Fruit fly (Drosophila melanogaster): Measurements from ENCODE around the gene CG14223.
A peak's percentile ranks its signal among the peaks of the same experiment; 100 is the strongest.

CG14223 gene

DNA sequence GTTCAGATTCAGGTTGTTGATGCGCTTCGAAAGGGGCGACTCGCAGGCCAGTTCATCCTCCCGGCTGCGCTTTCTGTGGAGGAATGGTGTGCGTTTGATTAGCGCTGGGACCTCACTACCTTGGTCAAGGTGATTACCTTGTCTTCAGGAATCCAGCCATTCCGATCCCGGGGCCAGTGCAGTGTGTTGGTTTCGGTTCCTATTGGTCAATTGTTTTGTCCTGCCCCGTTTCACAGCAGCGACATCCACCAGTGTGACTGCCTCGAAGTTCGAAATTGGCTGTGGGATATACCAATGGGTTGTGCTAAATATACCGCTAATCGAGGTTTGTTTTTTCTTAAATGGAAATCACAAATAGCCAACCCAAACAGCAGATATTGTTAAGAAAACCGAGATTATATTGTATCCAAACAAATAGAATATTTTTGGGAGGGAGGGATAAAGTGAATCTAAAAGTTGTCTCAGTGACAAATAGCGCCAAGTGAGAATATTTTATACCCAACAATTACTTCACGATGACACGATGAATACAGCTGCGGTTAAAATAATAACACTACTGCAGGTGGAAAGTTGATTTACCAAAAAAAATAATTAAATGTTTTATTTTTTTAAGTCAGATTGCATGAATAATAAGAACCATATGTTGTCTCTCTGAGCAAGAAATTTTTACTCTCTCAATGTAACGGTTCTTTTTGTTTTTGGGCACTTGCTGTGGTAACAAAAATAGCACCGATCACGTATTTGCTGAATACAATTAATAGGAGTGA, 31.2 kb upstream of the CG14223 start, which contains the start of gene CG14229 (continued):
- TF ChIP-seq disco-r (GFP tag; optimal IDR thresholded peaks at IDR 0.05): no peak
- no peak for TF ChIP-seq tin (GFP tag; optimal IDR thresholded peaks at IDR 0.05)
- TF ChIP-seq dysf (GFP tag; IDR thresholded peaks at IDR 0.05): no peak
- TF ChIP-seq stwl (tag; optimal IDR thresholded peaks at IDR 0.05): peak; percentile 22
- 0 out of 2 replicates have a peak, but pooled peaks have one; percentile 40 for TF ChIP-seq stc (GFP tag; IDR thresholded peaks at IDR 0.05)
- TF ChIP-seq E2f1 (GFP tag; IDR thresholded peaks at IDR 0.05): no peak
- TF ChIP-seq CG11504 (tag; optimal IDR thresholded peaks at IDR 0.05): peak; percentile 23
- TF ChIP-seq CG9437 (GFP tag; optimal IDR thresholded peaks at IDR 0.05): no peak
- TF ChIP-seq Atf-2 (GFP tag; optimal IDR thresholded peaks at IDR 0.05): no peak
- TF ChIP-seq Blimp-1 (GFP tag; optimal IDR thresholded peaks at IDR 0.05): no peak
- no peak for TF ChIP-seq hkb (optimal IDR thresholded peaks at IDR 0.05)
- 0 out of 2 replicates have a peak, but pooled peaks have one; percentile 26 for TF ChIP-seq hkb (GFP tag; IDR thresholded peaks at IDR 0.05)
- no peak for TF ChIP-seq klu (GFP tag; IDR thresholded peaks at IDR 0.05)
- no peak for TF ChIP-seq CG14441 (GFP tag; IDR thresholded peaks at IDR 0.05)
- no peak for TF ChIP-seq CG34376 (GFP tag; optimal IDR thresholded peaks at IDR 0.05)
- no peak for TF ChIP-seq CG9727 (GFP tag; optimal IDR thresholded peaks at IDR 0.05)
- no peak for TF ChIP-seq Hr78 (GFP tag; optimal IDR thresholded peaks at IDR 0.05)
- no peak for TF ChIP-seq CG7271 (tag; optimal IDR thresholded peaks at IDR 0.05)
- no peak for TF ChIP-seq bab2 (GFP tag; optimal IDR thresholded peaks at IDR 0.05)
- TF ChIP-seq sens-2 (GFP tag; IDR thresholded peaks at IDR 0.05): no peak
- TF ChIP-seq CG8388 (GFP tag; optimal IDR thresholded peaks at IDR 0.05): no peak
- TF ChIP-seq peb (GFP tag; IDR thresholded peaks at IDR 0.05): no peak
- 0 out of 2 replicates have a peak, but pooled peaks have one; percentile 35 for TF ChIP-seq ara (GFP tag; IDR thresholded peaks at IDR 0.05)
- no peak for TF ChIP-seq CoRest (tag; optimal IDR thresholded peaks at IDR 0.05)
- no peak for TF ChIP-seq GATAe (GFP tag; conservative IDR thresholded peaks at IDR 0.05)
- no peak for TF ChIP-seq CG4404 (GFP tag; IDR thresholded peaks at IDR 0.05)
- no peak for TF ChIP-seq dm (GFP tag; optimal IDR thresholded peaks at IDR 0.05)
- peak; percentile 98 for TF ChIP-seq Elba2 (GFP tag; optimal IDR thresholded peaks at IDR 0.05)
- TF ChIP-seq CG34224 (GFP tag; IDR thresholded peaks at IDR 0.05; ENCODE audit: partially characterized antibody): no peak
- TF ChIP-seq bowl (GFP tag; IDR thresholded peaks at IDR 0.05): no peak
- no peak for TF ChIP-seq Vsx1 (GFP tag; optimal IDR thresholded peaks at IDR 0.05)
- TF ChIP-seq Kr (GFP tag; optimal IDR thresholded peaks at IDR 0.05): no peak
- TF ChIP-seq CG9876 (GFP tag; optimal IDR thresholded peaks at IDR 0.05): no peak
- TF ChIP-seq CG1603 (tag; optimal IDR thresholded peaks at IDR 0.05): peak; percentile 9
- TF ChIP-seq Hr51 (GFP tag; optimal IDR thresholded peaks at IDR 0.05): peak in 1 of 2 experiments; percentile 18
- no peak for TF ChIP-seq Dip2 (GFP tag; IDR thresholded peaks at IDR 0.05)
- peak; percentile 43 for TF ChIP-seq CG9215 (GFP tag; IDR thresholded peaks at IDR 0.05)
- TF ChIP-seq psq (GFP tag; optimal IDR thresholded peaks at IDR 0.05): no peak
- no peak for TF ChIP-seq slou (GFP tag; optimal IDR thresholded peaks at IDR 0.05)
- TF ChIP-seq MESR4 (GFP tag; optimal IDR thresholded peaks at IDR 0.05): peak; percentile 30
- no peak for TF ChIP-seq Deaf1 (tag; optimal IDR thresholded peaks at IDR 0.05)
- peak; percentile 8 for TF ChIP-seq Meics (GFP tag; optimal IDR thresholded peaks at IDR 0.05)
- no peak for TF ChIP-seq en (GFP tag; optimal IDR thresholded peaks at IDR 0.05)
- TF ChIP-seq CG4707 (GFP tag; optimal IDR thresholded peaks at IDR 0.05): no peak
- no peak for TF ChIP-seq inv (GFP tag; IDR thresholded peaks at IDR 0.05; ENCODE audit: partially characterized antibody)
- TF ChIP-seq CG2889 (GFP tag; IDR thresholded peaks at IDR 0.05): no peak
- TF ChIP-seq Xrp1 (GFP tag; IDR thresholded peaks at IDR 0.05): peak; percentile 59
- TF ChIP-seq CG2678 (tag; optimal IDR thresholded peaks at IDR 0.05): peak; percentile 7
- no peak for TF ChIP-seq pan (optimal IDR thresholded peaks at IDR 0.05)
- peak in 1 of 2 experiments; percentile 50 for TF ChIP-seq pan (GFP tag; optimal IDR thresholded peaks at IDR 0.05 in 1 of 2, IDR thresholded peaks at IDR 0.05 in 1 of 2)

Measured in whole organism, embryonic.